Worm (Caenorhabditis elegans) whole organism, mixed stage, embryonic: ENCODE results near the gene Y46E12BL.2.

Source experiments
- M03D4.4 ChIP-seq: sonication (generic microtip); optimal IDR thresholded peaks from 2 replicates; lab custom pipeline; 2017; ENCODE audit warnings: mild to moderate bottlenecking, missing genetic modification characterization, missing compliant biosample characterization
- bed-3 ChIP-seq: fragments of 200-800 bp; sonication (Bioruptor generic); optimal IDR thresholded peaks from 3 replicates; lab custom pipeline; 2018; ENCODE audit warnings: mild to moderate bottlenecking, missing genetic modification characterization, moderate library complexity, missing compliant biosample characterization
- blmp-1 ChIP-seq: fragments of 150-350 bp; optimal IDR thresholded peaks from 2 replicates; lab custom pipeline; 2014; ENCODE audit warnings: missing biosample characterization, missing genetic modification characterization
- ceh-43 ChIP-seq: fragments of 200-800 bp; sonication (Bioruptor generic); optimal IDR thresholded peaks from 2 replicates; lab custom pipeline; 2018; ENCODE audit warnings: mild to moderate bottlenecking, missing genetic modification characterization, moderate library complexity, missing compliant biosample characterization
- ceh-83 ChIP-seq: fragments of 200-800 bp; sonication (Bioruptor generic); optimal IDR thresholded peaks from 2 replicates; lab custom pipeline; 2018; ENCODE audit warnings: mild to moderate bottlenecking, missing genetic modification characterization, missing compliant biosample characterization
- ces-1 ChIP-seq: fragments of 150-350 bp; optimal IDR thresholded peaks from 2 replicates; lab custom pipeline; 2014; ENCODE audit warnings: missing biosample characterization, missing genetic modification reagents, missing genetic modification characterization
- cnd-1 ChIP-seq: fragments of 200-800 bp; sonication (Bioruptor generic); optimal IDR thresholded peaks from 2 replicates; lab custom pipeline; 2018; ENCODE audit warnings: mild to moderate bottlenecking, missing genetic modification characterization, missing compliant biosample characterization
- elt-1 ChIP-seq: sonication (generic microtip); optimal IDR thresholded peaks from 2 replicates; lab custom pipeline; 2017; ENCODE audit warnings: missing genetic modification characterization, mild to moderate bottlenecking, missing compliant biosample characterization, antibody characterized with exemption, moderate library complexity, borderline replicate concordance; ENCODE audit not compliant: insufficient read depth
- ham-2 ChIP-seq: fragments of 200-800 bp; sonication (Bioruptor generic); optimal IDR thresholded peaks from 2 replicates; lab custom pipeline; 2018; ENCODE audit warnings: mild to moderate bottlenecking, missing genetic modification characterization, missing compliant biosample characterization
- hlh-1 ChIP-seq: fragments of 150-350 bp; optimal IDR thresholded peaks from 2 replicates; lab custom pipeline; 2014; ENCODE audit warnings: missing biosample characterization, missing genetic modification reagents, missing genetic modification characterization
- lin-13 ChIP-seq: fragments of 150-350 bp; optimal IDR thresholded peaks from 2 replicates; lab custom pipeline; 2014; ENCODE audit warnings: missing biosample characterization, missing genetic modification characterization
- lin-32 ChIP-seq: fragments of 200-800 bp; sonication (Bioruptor generic); optimal IDR thresholded peaks from 2 replicates; lab custom pipeline; 2018; ENCODE audit warnings: mild to moderate bottlenecking, missing genetic modification characterization, missing compliant biosample characterization
- lsy-2 ChIP-seq: fragments of 150-350 bp; optimal IDR thresholded peaks from 2 replicates; lab custom pipeline; 2014; ENCODE audit warnings: missing biosample characterization, missing genetic modification characterization
- mab-5 ChIP-seq: fragments of 150-350 bp; optimal IDR thresholded peaks from 2 replicates; lab custom pipeline; 2014; ENCODE audit warnings: missing biosample characterization, missing genetic modification characterization
- mls-2 ChIP-seq: sonication (generic microtip); optimal IDR thresholded peaks from 2 replicates; lab custom pipeline; 2016; ENCODE audit warnings: mild to moderate bottlenecking, missing genetic modification characterization, moderate library complexity, missing compliant biosample characterization
- nhr-12 ChIP-seq: fragments of 150-350 bp; optimal IDR thresholded peaks from 2 replicates; lab custom pipeline; 2014; ENCODE audit warnings: missing biosample characterization, missing genetic modification characterization
- nhr-2 ChIP-seq: fragments of 150-350 bp; optimal IDR thresholded peaks from 2 replicates; lab custom pipeline; 2014; ENCODE audit warnings: missing biosample characterization, missing genetic modification characterization
- nhr-237 ChIP-seq: fragments of 150-350 bp; optimal IDR thresholded peaks from 2 replicates; lab custom pipeline; 2014; ENCODE audit warnings: missing biosample characterization, missing genetic modification characterization
- nhr-28 ChIP-seq: fragments of 150-350 bp; optimal IDR thresholded peaks from 2 replicates; lab custom pipeline; 2014; ENCODE audit warnings: missing biosample characterization, missing genetic modification characterization
- pha-4 ChIP-seq: fragments of 150-350 bp; optimal IDR thresholded peaks from 2 replicates; lab custom pipeline; 2018; ENCODE audit warnings: missing biosample characterization, missing genetic modification reagents, missing genetic modification characterization
- sem-2 ChIP-seq: fragments of 200-800 bp; sonication (Bioruptor generic); optimal IDR thresholded peaks from 2 replicates; lab custom pipeline; 2018; ENCODE audit warnings: mild to moderate bottlenecking, missing genetic modification characterization, missing compliant biosample characterization
- snpc-4 ChIP-seq: fragments of 150-350 bp; optimal IDR thresholded peaks from 2 replicates; lab custom pipeline; 2014; ENCODE audit warnings: missing biosample characterization, missing genetic modification characterization
- sptf-1 ChIP-seq: sonication (generic microtip); optimal IDR thresholded peaks from 2 replicates; lab custom pipeline; 2017; ENCODE audit warnings: mild to moderate bottlenecking, missing genetic modification characterization, moderate library complexity, missing compliant biosample characterization
- tbx-8 ChIP-seq: fragments of 200-800 bp; sonication (Bioruptor generic); optimal IDR thresholded peaks from 2 replicates; lab custom pipeline; 2018; ENCODE audit warnings: mild to moderate bottlenecking, missing genetic modification characterization, moderate library complexity, missing compliant biosample characterization
- unc-120 ChIP-seq: sonication (generic microtip); optimal IDR thresholded peaks from 2 replicates; lab custom pipeline; 2017; ENCODE audit warnings: missing genetic modification characterization, missing compliant biosample characterization; ENCODE audit not compliant: poor library complexity, severe bottlenecking
- unc-39 ChIP-seq: fragments of 150-350 bp; optimal IDR thresholded peaks from 2 replicates; lab custom pipeline; 2014; ENCODE audit warnings: missing biosample characterization, missing genetic modification characterization
- unc-62 ChIP-seq: fragments of 150-350 bp; optimal IDR thresholded peaks from 2 replicates; lab custom pipeline; 2014; ENCODE audit warnings: missing biosample characterization, missing genetic modification reagents, missing genetic modification characterization
- zip-8 ChIP-seq: fragments of 150-350 bp; optimal IDR thresholded peaks from 2 replicates; lab custom pipeline; 2014; ENCODE audit warnings: missing biosample characterization, missing genetic modification characterization
- ztf-11 ChIP-seq: fragments of 150-350 bp; optimal IDR thresholded peaks from 2 replicates; lab custom pipeline; 2014; ENCODE audit warnings: missing biosample characterization, missing genetic modification characterization

Gene Y46E12BL.2

DNA sequence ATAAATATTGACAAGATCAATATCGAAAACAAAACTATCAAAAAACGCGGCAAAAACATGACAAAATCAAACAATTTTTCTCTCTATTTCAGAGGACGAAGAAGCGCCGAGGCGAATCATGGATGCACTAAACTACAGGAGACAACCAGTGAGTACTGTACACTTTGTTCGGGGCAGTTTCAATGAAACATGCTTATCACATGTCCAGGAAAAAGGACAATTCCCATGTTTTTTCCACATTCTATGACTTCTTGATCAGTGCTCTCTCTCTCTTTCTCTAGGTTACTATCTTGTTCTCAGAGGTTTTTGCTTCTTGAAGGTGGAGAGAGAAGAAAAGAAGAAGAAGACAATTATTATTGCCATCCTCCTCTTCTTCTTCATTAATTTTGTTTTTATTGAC is 35.2 kb upstream of the Y46E12BL.2 start:
- TF ChIP-seq lin-13 (tag; lab: Kevin White, UChicago): no peak
- TF ChIP-seq elt-1 (tag; lab: Kevin White, UChicago): no peak
- TF ChIP-seq mls-2 (tag; lab: Kevin White, UChicago): no peak
- no peak for TF ChIP-seq nhr-12 (tag; lab: Kevin White, UChicago)
- no peak for TF ChIP-seq lin-32

DNA sequence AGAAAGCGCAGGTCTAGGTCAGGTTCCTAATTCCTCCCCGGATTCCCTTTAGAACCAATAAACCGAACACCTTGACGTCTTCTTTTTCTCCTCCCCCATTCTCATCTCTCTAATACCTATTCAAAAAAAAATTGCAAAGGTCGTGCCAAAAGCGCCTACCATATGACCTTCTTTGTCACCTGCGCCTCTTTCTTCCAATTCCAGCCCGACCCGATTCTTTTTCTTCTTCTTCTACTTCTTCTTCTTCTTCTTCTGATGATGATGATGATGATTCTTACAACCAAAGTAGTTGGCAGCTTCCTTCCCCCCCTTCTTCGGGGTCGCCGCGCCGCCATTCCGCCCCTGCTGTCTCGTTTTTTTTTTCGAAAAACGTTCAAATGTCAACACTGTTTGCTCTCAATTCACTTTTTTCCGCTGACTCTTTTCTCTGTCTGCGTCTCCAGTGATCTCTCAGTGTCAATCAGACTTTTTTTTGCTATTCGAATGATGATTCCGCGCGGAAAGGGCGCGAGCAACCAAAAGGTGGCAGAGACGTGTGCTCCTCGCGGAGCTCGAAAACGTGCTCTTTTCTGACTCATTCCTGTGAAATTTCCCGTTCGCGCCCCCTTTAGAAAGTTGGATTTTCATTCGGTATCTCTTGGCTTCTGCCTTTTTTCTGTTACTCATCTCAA is 29.2 kb upstream of the Y46E12BL.2 start:
- TF ChIP-seq nhr-28 (tag; lab: Kevin White, UChicago): no peak
- no peak for TF ChIP-seq hlh-1 (tag; lab: Kevin White, UChicago)
- no peak for TF ChIP-seq nhr-2
- TF ChIP-seq M03D4.4 (tag; lab: Kevin White, UChicago): no peak
- TF ChIP-seq bed-3 (GFP tag; lab: Kevin White, UChicago): no peak
- TF ChIP-seq cnd-1 (tag; lab: Kevin White, UChicago): no peak
- no peak for TF ChIP-seq snpc-4
- no peak for TF ChIP-seq nhr-237 (tag; lab: Kevin White, UChicago)
- TF ChIP-seq unc-120 (tag; lab: Kevin White, UChicago): no peak
- no peak for TF ChIP-seq ceh-43
- no peak for TF ChIP-seq pha-4 (tag; lab: Kevin White, UChicago)
- TF ChIP-seq lin-32: no peak
- TF ChIP-seq blmp-1 (tag; lab: Kevin White, UChicago): no peak
- no peak for TF ChIP-seq lin-13 (tag; lab: Kevin White, UChicago)
- no peak for TF ChIP-seq ces-1
- no peak for TF ChIP-seq mab-5 (tag; lab: Kevin White, UChicago)
- TF ChIP-seq unc-62 (GFP tag; lab: Kevin White, UChicago): no peak

DNA sequence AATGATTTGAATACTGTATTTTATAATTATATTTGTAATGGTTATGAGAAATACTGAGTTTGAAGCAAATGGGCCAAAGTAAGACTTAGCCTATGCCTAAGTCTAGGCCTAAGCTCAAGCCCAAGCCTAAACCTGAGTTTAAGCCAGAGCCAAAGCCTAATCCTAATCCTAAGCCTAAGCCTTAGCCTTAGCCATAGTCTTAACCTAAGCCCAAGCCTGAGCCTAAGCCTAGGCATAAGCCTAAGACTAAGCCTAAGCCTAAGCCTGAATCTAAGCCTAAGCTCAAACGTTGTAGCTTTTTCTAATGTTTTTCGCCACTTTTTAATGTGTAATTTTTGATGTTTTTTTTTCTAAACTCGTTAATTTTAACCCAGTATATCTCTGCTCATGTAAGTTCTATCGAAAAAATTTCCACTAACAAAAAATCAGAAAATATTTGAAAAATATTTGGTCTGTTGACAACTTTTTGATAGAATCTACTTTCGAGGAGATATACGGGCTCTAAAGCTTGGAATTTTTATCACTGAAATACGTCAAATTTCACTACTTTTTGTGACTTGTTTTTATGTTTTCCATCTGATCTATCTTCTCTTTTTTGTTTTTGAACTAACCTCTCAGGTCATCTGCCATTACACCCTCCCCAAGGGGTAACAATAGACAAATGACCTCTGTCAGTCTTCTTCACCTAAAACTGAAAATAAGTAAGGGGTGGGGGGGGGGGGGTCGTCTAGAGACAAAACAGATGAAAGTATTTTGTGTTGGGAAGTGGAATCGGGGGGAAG is 28.5 kb upstream of the Y46E12BL.2 start:
- TF ChIP-seq zip-8 (tag; lab: Kevin White, UChicago): no peak
- TF ChIP-seq bed-3 (GFP tag; lab: Kevin White, UChicago): no peak
- no peak for TF ChIP-seq ztf-11 (tag; lab: Kevin White, UChicago)
- TF ChIP-seq elt-1 (tag; lab: Kevin White, UChicago): no peak
- TF ChIP-seq sptf-1 (tag; lab: Kevin White, UChicago): no peak
- no peak for TF ChIP-seq unc-39 (tag; lab: Kevin White, UChicago)
- TF ChIP-seq pha-4 (tag; lab: Kevin White, UChicago): no peak
- TF ChIP-seq nhr-12 (tag; lab: Kevin White, UChicago): no peak
- no peak for TF ChIP-seq nhr-28 (tag; lab: Kevin White, UChicago)

DNA sequence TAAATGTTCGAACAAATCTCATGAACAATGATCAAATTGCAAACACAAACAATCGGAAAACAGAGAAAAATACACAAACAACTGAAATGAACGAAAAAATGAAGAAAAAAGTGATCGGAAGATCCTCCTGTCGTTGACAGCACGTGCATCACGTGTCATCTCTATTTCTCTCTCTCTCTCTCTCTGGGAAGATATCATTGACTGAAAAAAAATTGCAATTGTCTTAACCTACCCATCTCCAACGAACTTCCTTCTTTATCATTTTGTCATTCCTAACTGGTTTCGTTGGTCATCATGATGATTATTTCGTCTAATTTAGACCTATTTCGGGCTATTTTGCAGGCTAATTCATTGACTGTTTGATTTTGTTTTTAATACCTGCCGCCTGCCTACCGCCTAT is 27.4 kb upstream of the Y46E12BL.2 start:
- TF ChIP-seq ztf-11 (tag; lab: Kevin White, UChicago) (no peak), unc-120 (tag; lab: Kevin White, UChicago) (no peak), blmp-1 (tag; lab: Kevin White, UChicago) (no peak), bed-3 (GFP tag; lab: Kevin White, UChicago) (no peak), cnd-1 (tag; lab: Kevin White, UChicago) (no peak), mls-2 (tag; lab: Kevin White, UChicago) (no peak), mab-5 (tag; lab: Kevin White, UChicago) (no peak), sptf-1 (tag; lab: Kevin White, UChicago) (no peak)

DNA sequence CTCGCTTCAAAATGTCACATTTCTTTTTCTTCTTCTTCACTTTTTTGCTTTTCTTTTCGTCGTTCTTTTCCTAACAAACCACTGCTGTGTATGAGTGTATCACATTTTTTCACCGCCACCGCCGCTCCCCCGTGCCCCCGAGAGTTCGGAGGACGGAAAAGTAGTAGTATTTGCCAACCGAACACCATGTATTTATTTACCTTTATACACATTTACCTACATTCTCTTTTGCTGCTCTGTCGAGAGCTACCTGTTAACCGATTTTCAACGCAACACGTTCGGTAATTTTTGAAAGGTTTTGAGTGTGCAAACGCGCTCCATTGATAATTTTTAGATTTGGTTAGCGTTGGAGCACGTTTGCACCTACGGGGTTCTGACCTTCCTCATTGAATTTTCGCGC is 26.5 kb upstream of the Y46E12BL.2 start:
- TF ChIP-seq ceh-83 (no peak), unc-120 (tag; lab: Kevin White, UChicago) (no peak), ham-2 (GFP tag; lab: Kevin White, UChicago) (no peak), lin-32 (no peak), nhr-12 (tag; lab: Kevin White, UChicago) (no peak), sptf-1 (tag; lab: Kevin White, UChicago) (no peak), bed-3 (GFP tag; lab: Kevin White, UChicago) (no peak), unc-62 (GFP tag; lab: Kevin White, UChicago) (no peak), pha-4 (tag; lab: Kevin White, UChicago) (no peak), nhr-2 (no peak), mls-2 (tag; lab: Kevin White, UChicago) (no peak), snpc-4 (no peak), ces-1 (no peak), ztf-11 (tag; lab: Kevin White, UChicago) (no peak), sem-2 (GFP tag; lab: Kevin White, UChicago) (no peak), lsy-2 (tag; lab: Kevin White, UChicago) (no peak), nhr-237 (tag; lab: Kevin White, UChicago) (no peak), tbx-8 (GFP tag; lab: Kevin White, UChicago) (no peak), unc-39 (tag; lab: Kevin White, UChicago) (no peak)
